Worm (Caenorhabditis elegans) whole organism, early embryonic: ENCODE data around the gene C34E7.3.

ENCODE experiments used
- B0310.2 ChIP-seq: sonication (generic microtip); optimal IDR thresholded peaks from 2 replicates; lab custom pipeline; 2016; ENCODE audit warnings: mild to moderate bottlenecking, missing genetic modification characterization, missing compliant biosample characterization
- F13C5.2 ChIP-seq: sonication (generic microtip); optimal IDR thresholded peaks from 2 replicates; lab custom pipeline; 2017; ENCODE audit warnings: mild to moderate bottlenecking, missing genetic modification characterization, inconsistent platforms, missing compliant biosample characterization
- ama-1 ChIP-seq: fragments of 150-350 bp; optimal IDR thresholded peaks from 2 replicates; lab custom pipeline; 2014
- ceh-13 ChIP-seq: fragments of 200-800 bp; sonication (Bioruptor generic); optimal IDR thresholded peaks from 2 replicates; lab custom pipeline; 2018; ENCODE audit warnings: mild to moderate bottlenecking, missing genetic modification characterization, missing compliant biosample characterization
- hmbx-1 ChIP-seq: sonication (generic microtip); optimal IDR thresholded peaks from 2 replicates; lab custom pipeline; 2016; ENCODE audit warnings: mild to moderate bottlenecking, missing genetic modification characterization, missing compliant biosample characterization
- hmg-4 ChIP-seq: fragments of 200-800 bp; sonication (Bioruptor generic); optimal IDR thresholded peaks from 2 replicates; lab custom pipeline; 2018; ENCODE audit warnings: mild to moderate bottlenecking, missing genetic modification characterization, missing compliant biosample characterization
- sea-1 ChIP-seq: fragments of 200-800 bp; sonication (Bioruptor generic); conservative IDR thresholded peaks from 2 replicates; pipeline ENCODE4 v1.3.6; 2022; ENCODE audit warnings: missing genetic modification characterization, missing compliant biosample characterization
- tbx-37 ChIP-seq: fragments of 200-800 bp; sonication (Bioruptor generic); conservative IDR thresholded peaks from 2 replicates; pipeline ENCODE4 v1.3.6; 2022; ENCODE audit warnings: missing genetic modification reagents, missing genetic modification characterization, missing compliant biosample characterization

ce11 chrX:12912435-12912834 is 17.6 kb upstream of the C34E7.3 start:
- no peak for TF ChIP-seq hmg-4 (GFP tag; lab: Kevin White, UChicago)
- no peak for TF ChIP-seq ceh-13 (GFP tag; lab: Kevin White, UChicago)
- no peak for TF ChIP-seq tbx-37
- no peak for TF ChIP-seq ama-1
- TF ChIP-seq B0310.2 (tag; lab: Kevin White, UChicago): no peak
- TF ChIP-seq sea-1 (GFP tag; lab: Robert Waterston, UW): no peak
- no peak for TF ChIP-seq F13C5.2 (tag; lab: Kevin White, UChicago)
- no peak for TF ChIP-seq hmbx-1 (tag; lab: Kevin White, UChicago)
